Fruit fly (Drosophila melanogaster) whole organism, pupa: ENCODE results near the gene dimm.

Experiments used
- CG12605 ChIP-seq: fragments of 200-800 bp; sonication (Bioruptor generic); IDR thresholded peaks from 2 replicates; pipeline ENCODE4 v1.3.6; 2022; ENCODE audit warnings: missing biosample characterization, missing genetic modification characterization
- CG8301 ChIP-seq: fragments of 200-800 bp; sonication (Bioruptor generic); optimal IDR thresholded peaks from 2 replicates; lab custom pipeline; 2018; ENCODE audit warnings: missing biosample characterization, mild to moderate bottlenecking, missing genetic modification characterization
- CG9948 ChIP-seq: fragments of 200-800 bp; sonication (Bioruptor generic); optimal IDR thresholded peaks from 2 replicates; lab custom pipeline; 2018; ENCODE audit warnings: missing biosample characterization, mild to moderate bottlenecking, missing genetic modification characterization, moderate library complexity
- D1 ChIP-seq: fragments of 200-800 bp; sonication (Bioruptor generic); optimal IDR thresholded peaks from 2 replicates; lab custom pipeline; 2018; ENCODE audit warnings: missing biosample characterization, mild to moderate bottlenecking, missing genetic modification characterization, moderate library complexity
- gl ChIP-seq: fragments of 200-800 bp; sonication (Bioruptor generic); optimal IDR thresholded peaks from 2 replicates; lab custom pipeline; 2018; ENCODE audit warnings: missing biosample characterization, mild to moderate bottlenecking, missing genetic modification characterization

dm6 chr2L:21310427-21311199, 20.9 kb upstream of the dimm start, which contains the start of gene crc:
- no peak for TF ChIP-seq CG9948 (tag; lab: Kevin White, UChicago)
- no peak for TF ChIP-seq D1 (tag; lab: Kevin White, UChicago)
- TF ChIP-seq gl (tag; lab: Kevin White, UChicago), result no peak
- no peak for TF ChIP-seq CG8301 (tag; lab: Kevin White, UChicago)
- TF ChIP-seq CG12605 (GFP tag; lab: Robert Waterston, UW), result no peak
